Fruit fly (Drosophila melanogaster) whole organism, wandering third instar larva: ENCODE data around the gene CG2082.

Source experiments
- Abd-B ChIP-seq: fragments of >200 bp; optimal IDR thresholded peaks from 2 replicates; lab custom pipeline; 2017; ENCODE audit warnings: missing biosample characterization, missing genetic modification characterization
- CG32264 ChIP-seq: fragments of 200-800 bp; sonication (Bioruptor generic); optimal IDR thresholded peaks from 2 replicates; lab custom pipeline; 2016; ENCODE audit warnings: missing biosample characterization, missing genetic modification characterization
- CG9705 ChIP-seq: fragments of 200-800 bp; sonication (Bioruptor generic); optimal IDR thresholded peaks from 2 replicates; lab custom pipeline; 2018; ENCODE audit warnings: missing biosample characterization, mild to moderate bottlenecking, missing genetic modification characterization
- CrebA ChIP-seq: fragments of 200-800 bp; sonication (Bioruptor generic); optimal IDR thresholded peaks from 2 replicates; lab custom pipeline; 2016; ENCODE audit warnings: missing biosample characterization, mild to moderate bottlenecking, missing genetic modification characterization, borderline replicate concordance
- Dfd ChIP-seq: fragments of >200 bp; optimal IDR thresholded peaks from 2 replicates; lab custom pipeline; 2017; ENCODE audit warnings: missing biosample characterization, missing genetic modification characterization
- Dif ChIP-seq: fragments of 200-275, 200-300 bp; sonication (Bioruptor generic); optimal IDR thresholded peaks from 2 replicates; lab custom pipeline; 2018; ENCODE audit warnings: missing biosample characterization, missing genetic modification characterization; ENCODE audit not compliant: partially characterized antibody
- GATAd ChIP-seq: sonication (Bioruptor generic); optimal IDR thresholded peaks from 2 replicates; lab custom pipeline; 2016; ENCODE audit warnings: missing biosample characterization, missing genetic modification characterization
- HLH106 ChIP-seq: fragments of 200-800 bp; optimal IDR thresholded peaks from 3 replicates; lab custom pipeline; 2019; ENCODE audit warnings: missing biosample characterization, mild to moderate bottlenecking, missing genetic modification characterization, moderate library complexity
- Hnf4 ChIP-seq: fragments of 200-800 bp; sonication (Bioruptor generic); optimal IDR thresholded peaks from 2 replicates; lab custom pipeline; 2016; ENCODE audit warnings: missing biosample characterization, mild to moderate bottlenecking, missing genetic modification characterization
- Hr78 ChIP-seq: fragments of >200 bp; optimal IDR thresholded peaks from 2 replicates; lab custom pipeline; 2017; ENCODE audit warnings: missing biosample characterization, missing genetic modification characterization
- Hr83 ChIP-seq: fragments of 200-300 bp; sonication (Bioruptor generic); optimal IDR thresholded peaks from 2 replicates; lab custom pipeline; 2016; ENCODE audit warnings: missing biosample characterization, mild to moderate bottlenecking, missing genetic modification characterization, moderate library complexity; ENCODE audit not compliant: poor library complexity, severe bottlenecking
- Jra ChIP-seq: sonication (Bioruptor generic); optimal IDR thresholded peaks from 2 replicates; lab custom pipeline; 2016; ENCODE audit warnings: missing biosample characterization, missing genetic modification characterization
- Mio ChIP-seq: sonication (Bioruptor generic); optimal IDR thresholded peaks from 2 replicates; lab custom pipeline; 2016; ENCODE audit warnings: missing biosample characterization, missing genetic modification characterization
- Myc ChIP-seq: fragments of >200 bp; optimal IDR thresholded peaks from 2 replicates; lab custom pipeline; 2017
- N ChIP-seq: fragments of >200 bp; optimal IDR thresholded peaks from 2 replicates; lab custom pipeline; 2018; ENCODE audit warnings: missing biosample characterization, missing external identifiers, missing genetic modification characterization
- OdsH ChIP-seq: fragments of 200-800 bp; sonication (Bioruptor generic); optimal IDR thresholded peaks from 2 replicates; lab custom pipeline; 2016; ENCODE audit warnings: missing biosample characterization, mild to moderate bottlenecking, missing genetic modification characterization
- Rel ChIP-seq, 2 experiments: fragments of 200-800 bp; sonication (Bioruptor generic) in 1 of 2; optimal IDR thresholded peaks; 2 replicates in 1 of 2; 3 replicates in 1 of 2; lab custom pipeline; 2016 to 2019; ENCODE audit warnings: mild to moderate bottlenecking in 2 of 2, missing biosample characterization in 2 of 2, missing genetic modification characterization in 2 of 2, moderate library complexity in 1 of 2
- Sp1 ChIP-seq: fragments of 200-800 bp; sonication (Bioruptor generic); optimal IDR thresholded peaks from 3 replicates; lab custom pipeline; 2019; ENCODE audit warnings: missing biosample characterization, mild to moderate bottlenecking, missing genetic modification characterization, moderate library complexity
- Vsx2 ChIP-seq: fragments of 200-300, 225-300 bp; sonication (Bioruptor generic); optimal IDR thresholded peaks from 2 replicates; lab custom pipeline; 2018; ENCODE audit warnings: missing biosample characterization, missing genetic modification characterization; ENCODE audit not compliant: partially characterized antibody
- br ChIP-seq: fragments of 200-800 bp; sonication (Bioruptor generic); optimal IDR thresholded peaks from 2 replicates; lab custom pipeline; 2016; ENCODE audit warnings: missing biosample characterization, missing genetic modification characterization
- brk ChIP-seq: fragments of 200-800 bp; sonication (Bioruptor generic); optimal IDR thresholded peaks from 2 replicates; lab custom pipeline; 2016; ENCODE audit warnings: missing biosample characterization, mild to moderate bottlenecking, missing genetic modification characterization
- dl ChIP-seq, 2 experiments: fragments of 175-275, 200-275 bp in 1 of 2; fragments of 200-275 bp in 1 of 2; sonication (Bioruptor generic); optimal IDR thresholded peaks; lab custom pipeline; 2018; ENCODE audit warnings: mild to moderate bottlenecking in 2 of 2, missing biosample characterization in 2 of 2, missing genetic modification characterization in 2 of 2, moderate library complexity in 2 of 2; ENCODE audit not compliant: partially characterized antibody in 2 of 2, insufficient read depth in 1 of 2
- dmrt93B ChIP-seq: fragments of 200-800 bp; sonication (Bioruptor generic); optimal IDR thresholded peaks from 2 replicates; lab custom pipeline; 2018; ENCODE audit warnings: missing biosample characterization, mild to moderate bottlenecking, missing genetic modification characterization
- dsf ChIP-seq: sonication (Bioruptor generic); optimal IDR thresholded peaks from 2 replicates; lab custom pipeline; 2016; ENCODE audit warnings: missing biosample characterization, missing genetic modification characterization, borderline replicate concordance
- ey ChIP-seq: fragments of 200-800 bp; sonication (Bioruptor generic); optimal IDR thresholded peaks from 2 replicates; lab custom pipeline; 2016; ENCODE audit warnings: missing biosample characterization, missing genetic modification characterization
- foxo ChIP-seq, 2 experiments: fragments of 200-800 bp; sonication (Bioruptor generic); optimal IDR thresholded peaks; 2 replicates in 1 of 2; 3 replicates in 1 of 2; lab custom pipeline; 2016 to 2017; ENCODE audit warnings: missing biosample characterization in 2 of 2, missing genetic modification characterization in 2 of 2
- h ChIP-seq: fragments of 200-800 bp; sonication (Bioruptor generic); optimal IDR thresholded peaks from 3 replicates; lab custom pipeline; 2016; ENCODE audit warnings: missing biosample characterization, mild to moderate bottlenecking, missing genetic modification characterization
- jim ChIP-seq: fragments of 175-275, 200-325 bp; sonication (Bioruptor generic); optimal IDR thresholded peaks from 2 replicates; lab custom pipeline; 2016; ENCODE audit warnings: missing biosample characterization, mild to moderate bottlenecking, missing genetic modification characterization
- lola ChIP-seq: fragments of >200 bp; optimal IDR thresholded peaks from 2 replicates; lab custom pipeline; 2017; ENCODE audit warnings: missing biosample characterization, missing genetic modification characterization
- pan ChIP-seq: fragments of >200 bp; optimal IDR thresholded peaks from 2 replicates; lab custom pipeline; 2017
- psq ChIP-seq: fragments of 200-800 bp; sonication (Bioruptor generic); optimal IDR thresholded peaks from 3 replicates; lab custom pipeline; 2017; ENCODE audit warnings: missing biosample characterization, mild to moderate bottlenecking, missing genetic modification characterization, moderate library complexity
- rgr ChIP-seq: fragments of 200-800 bp; sonication (Bioruptor generic); optimal IDR thresholded peaks from 3 replicates; lab custom pipeline; 2016; ENCODE audit warnings: missing biosample characterization, mild to moderate bottlenecking, missing genetic modification characterization
- sage ChIP-seq: fragments of 200-800 bp; sonication (Bioruptor generic); optimal IDR thresholded peaks from 2 replicates; lab custom pipeline; 2016; ENCODE audit warnings: missing biosample characterization, mild to moderate bottlenecking, missing genetic modification characterization
- sv ChIP-seq: fragments of 200-800 bp; sonication (Bioruptor generic); optimal IDR thresholded peaks from 3 replicates; lab custom pipeline; 2016; ENCODE audit warnings: missing biosample characterization, missing genetic modification characterization
- tai ChIP-seq: sonication (Bioruptor generic); optimal IDR thresholded peaks from 2 replicates; lab custom pipeline; 2016; ENCODE audit warnings: missing biosample characterization, missing genetic modification characterization
- usp ChIP-seq: fragments of >200 bp; optimal IDR thresholded peaks from 2 replicates; lab custom pipeline; 2017; ENCODE audit warnings: missing biosample characterization, missing genetic modification characterization
- woc ChIP-seq: sonication (Bioruptor generic); optimal IDR thresholded peaks from 2 replicates; lab custom pipeline; 2016; ENCODE audit warnings: missing biosample characterization, mild to moderate bottlenecking, missing genetic modification characterization

Gene CG2082

dm6 chr3R:5742278-5743196, 38.3 kb downstream of the CG2082 start, which contains the start of the genes Sym and Madm (continued):
- TF ChIP-seq Hnf4 (no peak), tai (no peak), CG9705 (no peak), br (GFP tag; lab: Kevin White, UChicago) (peak; percentile 57), dsf (peak; percentile 26), N (GFP tag; lab: Kevin White, UChicago) (no peak), Abd-B (GFP tag; lab: Kevin White, UChicago) (no peak), Dfd (GFP tag; lab: Kevin White, UChicago) (no peak), Rel (GFP tag; optimal IDR thresholded peaks at IDR 0.05; lab: Kevin White, UChicago) (no peak), Rel (tag; optimal IDR thresholded peaks at IDR 0.05; lab: Kevin White, UChicago) (no peak), Vsx2 (GFP tag; lab: Kevin White, UChicago) (no peak), brk (no peak), foxo (GFP tag; optimal IDR thresholded peaks at IDR 0.05; lab: Kevin White, UChicago) (peak in 1 of 2 experiments; percentile 39)

- no peak for TF ChIP-seq pan (lab: Kevin White, UChicago)
- TF ChIP-seq sv (GFP tag; lab: Kevin White, UChicago) = no peak
- no peak for TF ChIP-seq dmrt93B (GFP tag; lab: Kevin White, UChicago)
- no peak for TF ChIP-seq jim (GFP tag; lab: Kevin White, UChicago)
- no peak for TF ChIP-seq rgr (GFP tag; lab: Kevin White, UChicago)
- no peak for TF ChIP-seq foxo (GFP tag; optimal IDR thresholded peaks at IDR 0.05; lab: Kevin White, UChicago)
- TF ChIP-seq CrebA (GFP tag; lab: Kevin White, UChicago) = no peak
- no peak for TF ChIP-seq Hr78 (GFP tag; lab: Kevin White, UChicago)
- no peak for TF ChIP-seq ey (GFP tag; lab: Kevin White, UChicago)
- TF ChIP-seq br (GFP tag; lab: Kevin White, UChicago) = no peak
- TF ChIP-seq Dif (GFP tag; lab: Kevin White, UChicago) = no peak
- TF ChIP-seq Myc = no peak
- no peak for TF ChIP-seq Jra (GFP tag; lab: Kevin White, UChicago)
- TF ChIP-seq psq = no peak
- TF ChIP-seq Vsx2 (GFP tag; lab: Kevin White, UChicago) = no peak
These were observed 43.6 kb downstream of the CG2082 start for dm6 chr3R:5737263-5737662.

dm6 chr3R:5736305-5736869, 44.5 kb downstream of the CG2082 start, which contains the start of the genes CG2100 and CG1236:
CG2100 (minus strand) TSS chr3R:5736355.
CG1236 (plus strand) TSS chr3R:5736748.
- TF ChIP-seq Dif (GFP tag; lab: Kevin White, UChicago) (no peak), woc (peak; percentile 70), pan (lab: Kevin White, UChicago) (no peak), CrebA (GFP tag; lab: Kevin White, UChicago) (no peak), Sp1 (GFP tag; lab: Kevin White, UChicago) (peak; percentile 86), HLH106 (tag; lab: Kevin White, UChicago) (peak; percentile 85), dsf (no peak), sv (GFP tag; lab: Kevin White, UChicago) (peak; percentile 58), Mio (no peak), sage (GFP tag; lab: Kevin White, UChicago) (no peak), lola (GFP tag; lab: Kevin White, UChicago) (no peak), GATAd (GFP tag; lab: Kevin White, UChicago) (no peak), dmrt93B (GFP tag; lab: Kevin White, UChicago) (peak; percentile 72), OdsH (GFP tag; lab: Kevin White, UChicago) (peak; percentile 75), Hr78 (GFP tag; lab: Kevin White, UChicago) (no peak), h (GFP tag; lab: Kevin White, UChicago) (peak; percentile 79), Myc (no peak), CG9705 (peak; percentile 45), Jra (GFP tag; lab: Kevin White, UChicago) (peak; percentile 31), Hnf4 (no peak), Abd-B (GFP tag; lab: Kevin White, UChicago) (no peak), foxo (GFP tag; optimal IDR thresholded peaks at IDR 0.05; lab: Kevin White, UChicago) (peak in 1 of 2 experiments; percentile 86), usp (no peak), N (GFP tag; lab: Kevin White, UChicago) (no peak), rgr (GFP tag; lab: Kevin White, UChicago) (peak; percentile 75), brk (no peak), dl (GFP tag; optimal IDR thresholded peaks at IDR 0.05; lab: Kevin White, UChicago; ENCODE audit: insufficient read depth in 1 of 2, partially characterized antibody in 2 of 2) (no peak), Rel (GFP tag; optimal IDR thresholded peaks at IDR 0.05; lab: Kevin White, UChicago) (no peak), Rel (tag; optimal IDR thresholded peaks at IDR 0.05; lab: Kevin White, UChicago) (peak; percentile 20), tai (no peak), CG32264 (GFP tag; lab: Kevin White, UChicago) (no peak), br (GFP tag; lab: Kevin White, UChicago) (peak; percentile 14), psq (peak; percentile 79), ey (GFP tag; lab: Kevin White, UChicago) (peak; percentile 33), Dfd (GFP tag; lab: Kevin White, UChicago) (no peak), Hr83 (GFP tag; lab: Kevin White, UChicago) (peak; percentile 26)
